Worm (Caenorhabditis elegans) whole organism, L2 larva: ENCODE results near the gene K02F3.2.

ENCODE experiments used
- C34F6.9 ChIP-seq: fragments of 150-350 bp; optimal IDR thresholded peaks from 2 replicates; lab custom pipeline; 2014; ENCODE audit warnings: missing biosample characterization, missing genetic modification characterization
- F13H6.1 ChIP-seq: sonication (generic microtip); optimal IDR thresholded peaks from 2 replicates; lab custom pipeline; 2016; ENCODE audit warnings: missing genetic modification characterization, missing compliant biosample characterization
- R02D3.7 ChIP-seq: fragments of 150-350 bp; optimal IDR thresholded peaks from 2 replicates; lab custom pipeline; 2014; ENCODE audit warnings: missing biosample characterization, missing genetic modification characterization
- Y55F3AM.14 ChIP-seq: fragments of 200-800 bp; sonication (Bioruptor generic); optimal IDR thresholded peaks from 2 replicates; lab custom pipeline; 2018; ENCODE audit warnings: mild to moderate bottlenecking, missing genetic modification characterization, missing compliant biosample characterization
- ZK546.5 ChIP-seq: sonication (generic microtip); optimal IDR thresholded peaks from 2 replicates; lab custom pipeline; 2017; ENCODE audit warnings: missing biosample characterization, missing genetic modification characterization
- alr-1 ChIP-seq: fragments of 150-350 bp; optimal IDR thresholded peaks from 2 replicates; lab custom pipeline; 2014; ENCODE audit warnings: missing biosample characterization, missing genetic modification characterization
- aly-2 ChIP-seq: fragments of 150-350 bp; optimal IDR thresholded peaks from 2 replicates; lab custom pipeline; 2014; ENCODE audit warnings: missing biosample characterization, missing genetic modification characterization
- blmp-1 ChIP-seq: sonication (generic microtip); optimal IDR thresholded peaks from 2 replicates; lab custom pipeline; 2017; ENCODE audit warnings: missing genetic modification characterization, mild to moderate bottlenecking, missing compliant biosample characterization, antibody characterized with exemption, moderate library complexity; ENCODE audit not compliant: insufficient read depth
- ceh-16 ChIP-seq: fragments of 150-350 bp; optimal IDR thresholded peaks from 2 replicates; lab custom pipeline; 2014; ENCODE audit warnings: missing biosample characterization, missing genetic modification characterization
- ceh-82 ChIP-seq: fragments of 150-350 bp; optimal IDR thresholded peaks from 2 replicates; lab custom pipeline; 2014; ENCODE audit warnings: missing biosample characterization, missing genetic modification characterization
- crh-2 ChIP-seq: sonication (generic microtip); optimal IDR thresholded peaks from 2 replicates; lab custom pipeline; 2017; ENCODE audit warnings: missing biosample characterization, missing genetic modification characterization
- dmd-4 ChIP-seq: sonication (generic microtip); optimal IDR thresholded peaks from 2 replicates; lab custom pipeline; 2017; ENCODE audit warnings: missing biosample characterization, missing genetic modification characterization
- egl-27 ChIP-seq: sonication (generic microtip); optimal IDR thresholded peaks from 3 replicates; lab custom pipeline; 2017; ENCODE audit warnings: missing biosample characterization, missing genetic modification reagents, missing genetic modification characterization
- elt-3 ChIP-seq: sonication (generic microtip); optimal IDR thresholded peaks from 2 replicates; lab custom pipeline; 2017; ENCODE audit warnings: missing biosample characterization, missing genetic modification characterization
- fos-1 ChIP-seq: fragments of 150-350 bp; optimal IDR thresholded peaks from 2 replicates; lab custom pipeline; 2014; ENCODE audit warnings: missing biosample characterization, missing genetic modification characterization
- gmeb-1 ChIP-seq: fragments of 150-350 bp; optimal IDR thresholded peaks from 2 replicates; lab custom pipeline; 2014; ENCODE audit warnings: missing biosample characterization, missing genetic modification characterization
- lin-11 ChIP-seq: fragments of 150-350 bp; sonication (generic microtip); optimal IDR thresholded peaks from 2 replicates; lab custom pipeline; 2014; ENCODE audit warnings: missing biosample characterization, missing genetic modification characterization, inconsistent platforms, mixed read lengths
- lin-13 ChIP-seq: fragments of 150-350 bp; optimal IDR thresholded peaks from 2 replicates; lab custom pipeline; 2014; ENCODE audit warnings: missing biosample characterization, missing genetic modification reagents, missing genetic modification characterization
- lin-39 ChIP-seq: fragments of 150-350 bp; optimal IDR thresholded peaks from 2 replicates; lab custom pipeline; 2014; ENCODE audit warnings: missing biosample characterization, missing genetic modification reagents, missing genetic modification characterization
- lsy-2 ChIP-seq, 2 experiments: fragments of 150-350 bp in 1 of 2; sonication (generic microtip) in 1 of 2; optimal IDR thresholded peaks; 2 replicates each; lab custom pipeline; 2014 to 2017; ENCODE audit warnings: missing biosample characterization in 2 of 2, missing genetic modification characterization in 2 of 2
- mab-5 ChIP-seq: fragments of 150-350 bp; optimal IDR thresholded peaks from 2 replicates; lab custom pipeline; 2014; ENCODE audit warnings: missing biosample characterization, missing genetic modification characterization
- mdl-1 ChIP-seq, 2 experiments: fragments of 150-350 bp in 1 of 2; sonication (generic microtip) in 1 of 2; optimal IDR thresholded peaks; 2 replicates each; lab custom pipeline; 2017; ENCODE audit warnings: missing biosample characterization in 2 of 2, missing genetic modification characterization in 2 of 2
- nhr-10 ChIP-seq: sonication (generic microtip); optimal IDR thresholded peaks from 2 replicates; lab custom pipeline; 2017; ENCODE audit warnings: missing biosample characterization, missing genetic modification characterization
- nhr-11 ChIP-seq: fragments of 150-350 bp; optimal IDR thresholded peaks from 2 replicates; lab custom pipeline; 2014; ENCODE audit warnings: missing biosample characterization, missing genetic modification characterization
- nhr-12 ChIP-seq: fragments of 150-350 bp; optimal IDR thresholded peaks from 2 replicates; lab custom pipeline; 2014; ENCODE audit warnings: missing biosample characterization, missing genetic modification characterization
- nhr-129 ChIP-seq: fragments of 150-350 bp; optimal IDR thresholded peaks from 2 replicates; lab custom pipeline; 2014; ENCODE audit warnings: missing biosample characterization, missing genetic modification characterization
- nhr-21 ChIP-seq: fragments of 150-350 bp; optimal IDR thresholded peaks from 2 replicates; lab custom pipeline; 2014; ENCODE audit warnings: missing biosample characterization, missing genetic modification characterization
- nhr-23 ChIP-seq: fragments of 150-350 bp; optimal IDR thresholded peaks from 2 replicates; lab custom pipeline; 2014; ENCODE audit warnings: missing biosample characterization, missing genetic modification reagents, missing genetic modification characterization
- nhr-237 ChIP-seq: fragments of 150-350 bp; optimal IDR thresholded peaks from 2 replicates; lab custom pipeline; 2014; ENCODE audit warnings: missing biosample characterization, missing genetic modification characterization
- nhr-25 ChIP-seq: fragments of 150-350 bp; sonication (generic microtip); optimal IDR thresholded peaks from 3 replicates; lab custom pipeline; 2014; ENCODE audit warnings: missing biosample characterization, missing genetic modification characterization
- nhr-6 ChIP-seq: fragments of 150-350 bp; optimal IDR thresholded peaks from 2 replicates; lab custom pipeline; 2014; ENCODE audit warnings: missing biosample characterization, missing genetic modification characterization
- peb-1 ChIP-seq: fragments of 150-350 bp; optimal IDR thresholded peaks from 2 replicates; lab custom pipeline; 2014; ENCODE audit warnings: missing biosample characterization, missing genetic modification characterization
- sem-4 ChIP-seq: fragments of 150-350 bp; optimal IDR thresholded peaks from 2 replicates; lab custom pipeline; 2014; ENCODE audit warnings: missing biosample characterization, missing genetic modification reagents, missing genetic modification characterization
- sma-3 ChIP-seq: sonication (generic microtip); optimal IDR thresholded peaks from 2 replicates; lab custom pipeline; 2016; ENCODE audit warnings: missing genetic modification reagents, missing genetic modification characterization, missing compliant biosample characterization
- sma-9 ChIP-seq, 2 experiments: fragments of 150-350 bp in 1 of 2; sonication (generic microtip) in 1 of 2; optimal IDR thresholded peaks; 2 replicates each; lab custom pipeline; 2014 to 2016; ENCODE audit warnings: missing genetic modification characterization in 2 of 2, mild to moderate bottlenecking in 1 of 2, missing biosample characterization in 1 of 2, missing compliant biosample characterization in 1 of 2, missing genetic modification reagents in 1 of 2, moderate library complexity in 1 of 2
- snpc-4 ChIP-seq: fragments of 150-350 bp; optimal IDR thresholded peaks from 2 replicates; lab custom pipeline; 2014; ENCODE audit warnings: missing biosample characterization, missing genetic modification characterization
- unc-39 ChIP-seq: fragments of 150-350 bp; optimal IDR thresholded peaks from 2 replicates; lab custom pipeline; 2014; ENCODE audit warnings: missing biosample characterization, missing genetic modification characterization
- unc-55 ChIP-seq: fragments of 150-350 bp; sonication (generic microtip); optimal IDR thresholded peaks from 3 replicates; lab custom pipeline; 2014; ENCODE audit warnings: missing biosample characterization, missing genetic modification reagents, missing genetic modification characterization
- unc-62 ChIP-seq: fragments of 150-350 bp; optimal IDR thresholded peaks from 2 replicates; lab custom pipeline; 2014; ENCODE audit warnings: missing biosample characterization, missing genetic modification reagents, missing genetic modification characterization
- zag-1 ChIP-seq: fragments of 150-350 bp; optimal IDR thresholded peaks from 2 replicates; lab custom pipeline; 2014; ENCODE audit warnings: missing biosample characterization, missing genetic modification characterization
- ztf-1 ChIP-seq: fragments of 200-800 bp; sonication (Bioruptor generic); conservative IDR thresholded peaks from 2 replicates; pipeline ENCODE4 v1.3.6; 2022; ENCODE audit warnings: missing genetic modification characterization, missing compliant biosample characterization
- ztf-11 ChIP-seq: sonication (generic microtip); optimal IDR thresholded peaks from 2 replicates; lab custom pipeline; 2017; ENCODE audit warnings: missing biosample characterization, missing genetic modification characterization
- ztf-4 ChIP-seq: fragments of 150-350 bp; optimal IDR thresholded peaks from 2 replicates; lab custom pipeline; 2014; ENCODE audit warnings: missing biosample characterization, missing genetic modification characterization

Gene K02F3.2

DNA sequence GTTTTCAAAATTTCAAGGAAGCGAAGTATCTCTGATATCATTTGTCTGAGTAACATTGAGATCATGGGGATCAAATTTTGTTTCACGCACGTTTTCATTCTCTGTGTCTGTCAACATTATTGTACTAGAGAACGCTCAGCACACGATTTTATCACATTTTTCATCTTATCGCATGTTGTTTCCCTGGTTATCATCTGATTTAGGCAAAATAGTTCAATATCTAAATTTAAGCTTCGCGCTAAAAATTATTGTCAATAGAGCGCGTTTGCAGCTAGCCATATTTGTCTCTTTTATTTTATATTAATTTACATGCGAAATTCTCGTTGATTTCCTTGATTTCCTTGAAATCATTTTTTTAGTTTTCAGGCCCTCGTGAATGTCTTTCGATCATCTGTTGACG lies at the start of gene K02F3.2:
TSS of gene K02F3.2 (plus strand) at position 357 of the 400 bp plus-strand sequence.
- TF ChIP-seq egl-27 (tag; lab: Kevin White, UChicago) (no peak), nhr-11 (tag; lab: Kevin White, UChicago) (no peak), nhr-25 (peak; percentile 69), crh-2 (tag; lab: Kevin White, UChicago) (peak; percentile 73), blmp-1 (tag; lab: Kevin White, UChicago) (peak; percentile 42), nhr-12 (tag; lab: Kevin White, UChicago) (no peak), Y55F3AM.14 (GFP tag; lab: Kevin White, UChicago) (no peak), F13H6.1 (tag; lab: Kevin White, UChicago) (peak; percentile 2), nhr-129 (tag; lab: Kevin White, UChicago) (peak; percentile 66), unc-55 (GFP tag; lab: Kevin White, UChicago) (peak; percentile 87), lin-39 (no peak), ztf-11 (tag; lab: Kevin White, UChicago) (no peak), nhr-237 (tag; lab: Kevin White, UChicago) (no peak), mab-5 (tag; lab: Kevin White, UChicago) (no peak), ztf-4 (no peak), unc-62 (no peak), zag-1 (tag; lab: Kevin White, UChicago) (no peak), sma-3 (peak; percentile 36), snpc-4 (no peak), dmd-4 (tag; lab: Kevin White, UChicago) (no peak), sma-9 (GFP tag; optimal IDR thresholded peaks at IDR 0.05; lab: Kevin White, UChicago) (peak; percentile 83), sma-9 (tag; optimal IDR thresholded peaks at IDR 0.05; lab: Kevin White, UChicago) (no peak), lsy-2 (tag; optimal IDR thresholded peaks at IDR 0.05; lab: Kevin White, UChicago) (peak; percentile 13 to 66), nhr-23 (no peak), fos-1 (tag; lab: Kevin White, UChicago) (peak; percentile 47), lin-11 (tag; lab: Kevin White, UChicago) (no peak), nhr-21 (tag; lab: Kevin White, UChicago) (peak; percentile 92), peb-1 (no peak), nhr-10 (tag; lab: Kevin White, UChicago) (no peak), unc-39 (tag; lab: Kevin White, UChicago) (no peak), mdl-1 (tag; optimal IDR thresholded peaks at IDR 0.05; lab: Kevin White, UChicago) (peak in 1 of 2 experiments; percentile 51), elt-3 (no peak), lin-13 (GFP tag; lab: Kevin White, UChicago) (no peak), C34F6.9 (peak; percentile 50), sem-4 (no peak), gmeb-1 (tag; lab: Kevin White, UChicago) (peak; percentile 93), ceh-82 (no peak)

DNA sequence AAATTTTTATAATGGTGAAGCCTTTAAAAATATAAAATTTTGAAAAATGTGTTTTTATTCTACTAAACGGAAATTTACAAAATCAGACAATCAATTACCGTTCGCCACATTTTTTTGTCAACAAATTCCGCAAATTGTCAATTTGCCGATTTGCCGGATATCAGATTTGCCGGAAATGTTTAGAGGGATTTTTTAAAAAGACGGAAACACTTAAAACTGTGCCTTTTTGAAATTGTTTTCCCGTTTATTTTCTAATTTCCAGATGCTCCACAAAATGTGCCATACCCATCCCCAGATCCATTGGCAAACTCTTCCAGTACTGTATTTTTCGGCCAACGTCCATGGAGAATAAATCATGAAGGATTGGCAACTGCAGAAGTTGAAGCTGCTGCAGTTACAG lies 48.1 kb upstream of the K02F3.2 start:
- TF ChIP-seq gmeb-1 (tag; lab: Kevin White, UChicago) (no peak), blmp-1 (tag; lab: Kevin White, UChicago) (no peak), alr-1 (no peak), ZK546.5 (tag; lab: Kevin White, UChicago) (no peak), ceh-82 (no peak), nhr-12 (tag; lab: Kevin White, UChicago) (no peak), R02D3.7 (no peak), fos-1 (tag; lab: Kevin White, UChicago) (no peak), C34F6.9 (no peak), nhr-6 (no peak), ztf-1 (GFP tag; lab: Robert Waterston, UW) (no peak)
- TF ChIP-seq, all 48 proteins: peak for 0

DNA sequence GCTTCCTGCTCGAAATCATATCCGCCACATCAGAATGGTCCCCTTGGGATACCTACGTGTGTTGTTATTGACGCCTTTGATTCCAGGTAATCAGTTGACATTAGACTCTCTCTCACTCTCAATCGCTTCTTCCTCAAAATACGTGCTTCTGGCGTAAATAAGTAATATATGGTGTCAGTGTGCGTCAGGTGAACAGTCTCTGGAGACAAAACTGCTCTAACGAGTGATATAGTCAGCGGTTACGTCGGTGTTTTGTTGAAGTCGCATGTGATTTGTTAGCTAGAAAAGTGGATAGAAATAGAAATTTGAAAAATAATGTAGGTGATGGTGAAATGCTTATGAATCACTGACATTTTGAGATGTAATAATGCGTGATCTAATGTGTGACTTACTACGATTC lies 43.6 kb upstream of the K02F3.2 start:
- TF ChIP-seq unc-55 (GFP tag; lab: Kevin White, UChicago), result no peak
- no peak for TF ChIP-seq ztf-4
- no peak for TF ChIP-seq mab-5 (tag; lab: Kevin White, UChicago)
- no peak for TF ChIP-seq ceh-16 (tag; lab: Kevin White, UChicago)
- TF ChIP-seq lin-39, result no peak
- no peak for TF ChIP-seq elt-3
- no peak for TF ChIP-seq blmp-1 (tag; lab: Kevin White, UChicago)
- no peak for TF ChIP-seq aly-2 (tag; lab: Kevin White, UChicago)
- TF ChIP-seq nhr-25, result no peak
